Worm (Caenorhabditis elegans) whole organism, L2 larva: Measurements from ENCODE around the gene cuc-1.

Experiments used
- C34F6.9 ChIP-seq: fragments of 150-350 bp; optimal IDR thresholded peaks from 2 replicates; lab custom pipeline; 2014; ENCODE audit warnings: missing biosample characterization, missing genetic modification characterization
- F13H6.1 ChIP-seq: sonication (generic microtip); optimal IDR thresholded peaks from 2 replicates; lab custom pipeline; 2016; ENCODE audit warnings: missing genetic modification characterization, missing compliant biosample characterization
- R02D3.7 ChIP-seq: fragments of 150-350 bp; optimal IDR thresholded peaks from 2 replicates; lab custom pipeline; 2014; ENCODE audit warnings: missing biosample characterization, missing genetic modification characterization
- Y55F3AM.14 ChIP-seq: fragments of 200-800 bp; sonication (Bioruptor generic); optimal IDR thresholded peaks from 2 replicates; lab custom pipeline; 2018; ENCODE audit warnings: mild to moderate bottlenecking, missing genetic modification characterization, missing compliant biosample characterization
- ZK546.5 ChIP-seq: sonication (generic microtip); optimal IDR thresholded peaks from 2 replicates; lab custom pipeline; 2017; ENCODE audit warnings: missing biosample characterization, missing genetic modification characterization
- alr-1 ChIP-seq: fragments of 150-350 bp; optimal IDR thresholded peaks from 2 replicates; lab custom pipeline; 2014; ENCODE audit warnings: missing biosample characterization, missing genetic modification characterization
- aly-2 ChIP-seq: fragments of 150-350 bp; optimal IDR thresholded peaks from 2 replicates; lab custom pipeline; 2014; ENCODE audit warnings: missing biosample characterization, missing genetic modification characterization
- ama-1 ChIP-seq: fragments of 150-350 bp; optimal IDR thresholded peaks from 2 replicates; lab custom pipeline; 2018; ENCODE audit warnings: inconsistent platforms
- blmp-1 ChIP-seq: sonication (generic microtip); optimal IDR thresholded peaks from 2 replicates; lab custom pipeline; 2017; ENCODE audit warnings: missing genetic modification characterization, mild to moderate bottlenecking, missing compliant biosample characterization, antibody characterized with exemption, moderate library complexity; ENCODE audit not compliant: insufficient read depth
- ceh-16 ChIP-seq: fragments of 150-350 bp; optimal IDR thresholded peaks from 2 replicates; lab custom pipeline; 2014; ENCODE audit warnings: missing biosample characterization, missing genetic modification characterization
- ceh-82 ChIP-seq: fragments of 150-350 bp; optimal IDR thresholded peaks from 2 replicates; lab custom pipeline; 2014; ENCODE audit warnings: missing biosample characterization, missing genetic modification characterization
- crh-2 ChIP-seq: sonication (generic microtip); optimal IDR thresholded peaks from 2 replicates; lab custom pipeline; 2017; ENCODE audit warnings: missing biosample characterization, missing genetic modification characterization
- dmd-4 ChIP-seq: sonication (generic microtip); optimal IDR thresholded peaks from 2 replicates; lab custom pipeline; 2017; ENCODE audit warnings: missing biosample characterization, missing genetic modification characterization
- egl-27 ChIP-seq: sonication (generic microtip); optimal IDR thresholded peaks from 3 replicates; lab custom pipeline; 2017; ENCODE audit warnings: missing biosample characterization, missing genetic modification reagents, missing genetic modification characterization
- elt-1 ChIP-seq: fragments of 150-350 bp; optimal IDR thresholded peaks from 2 replicates; lab custom pipeline; 2014; ENCODE audit warnings: missing biosample characterization, missing genetic modification characterization
- elt-3 ChIP-seq: sonication (generic microtip); optimal IDR thresholded peaks from 2 replicates; lab custom pipeline; 2017; ENCODE audit warnings: missing biosample characterization, missing genetic modification characterization
- fos-1 ChIP-seq: fragments of 150-350 bp; optimal IDR thresholded peaks from 2 replicates; lab custom pipeline; 2014; ENCODE audit warnings: missing biosample characterization, missing genetic modification characterization
- gmeb-1 ChIP-seq: fragments of 150-350 bp; optimal IDR thresholded peaks from 2 replicates; lab custom pipeline; 2014; ENCODE audit warnings: missing biosample characterization, missing genetic modification characterization
- lin-11 ChIP-seq: fragments of 150-350 bp; sonication (generic microtip); optimal IDR thresholded peaks from 2 replicates; lab custom pipeline; 2014; ENCODE audit warnings: missing biosample characterization, missing genetic modification characterization, inconsistent platforms, mixed read lengths
- lin-13 ChIP-seq: fragments of 150-350 bp; optimal IDR thresholded peaks from 2 replicates; lab custom pipeline; 2014; ENCODE audit warnings: missing biosample characterization, missing genetic modification reagents, missing genetic modification characterization
- lin-39 ChIP-seq: fragments of 150-350 bp; optimal IDR thresholded peaks from 2 replicates; lab custom pipeline; 2014; ENCODE audit warnings: missing biosample characterization, missing genetic modification reagents, missing genetic modification characterization
- lsy-2 ChIP-seq, 2 experiments: fragments of 150-350 bp in 1 of 2; sonication (generic microtip) in 1 of 2; optimal IDR thresholded peaks; 2 replicates each; lab custom pipeline; 2014 to 2017; ENCODE audit warnings: missing biosample characterization in 2 of 2, missing genetic modification characterization in 2 of 2
- mab-5 ChIP-seq: fragments of 150-350 bp; optimal IDR thresholded peaks from 2 replicates; lab custom pipeline; 2014; ENCODE audit warnings: missing biosample characterization, missing genetic modification characterization
- mbf-1 ChIP-seq: sonication (generic microtip); optimal IDR thresholded peaks from 2 replicates; lab custom pipeline; 2017; ENCODE audit warnings: missing biosample characterization, missing genetic modification characterization
- mdl-1 ChIP-seq, 2 experiments: fragments of 150-350 bp in 1 of 2; sonication (generic microtip) in 1 of 2; optimal IDR thresholded peaks; 2 replicates each; lab custom pipeline; 2017; ENCODE audit warnings: missing biosample characterization in 2 of 2, missing genetic modification characterization in 2 of 2
- nhr-10 ChIP-seq: sonication (generic microtip); optimal IDR thresholded peaks from 2 replicates; lab custom pipeline; 2017; ENCODE audit warnings: missing biosample characterization, missing genetic modification characterization
- nhr-11 ChIP-seq: fragments of 150-350 bp; optimal IDR thresholded peaks from 2 replicates; lab custom pipeline; 2014; ENCODE audit warnings: missing biosample characterization, missing genetic modification characterization
- nhr-12 ChIP-seq: fragments of 150-350 bp; optimal IDR thresholded peaks from 2 replicates; lab custom pipeline; 2014; ENCODE audit warnings: missing biosample characterization, missing genetic modification characterization
- nhr-129 ChIP-seq: fragments of 150-350 bp; optimal IDR thresholded peaks from 2 replicates; lab custom pipeline; 2014; ENCODE audit warnings: missing biosample characterization, missing genetic modification characterization
- nhr-21 ChIP-seq: fragments of 150-350 bp; optimal IDR thresholded peaks from 2 replicates; lab custom pipeline; 2014; ENCODE audit warnings: missing biosample characterization, missing genetic modification characterization
- nhr-23 ChIP-seq: fragments of 150-350 bp; optimal IDR thresholded peaks from 2 replicates; lab custom pipeline; 2014; ENCODE audit warnings: missing biosample characterization, missing genetic modification reagents, missing genetic modification characterization
- nhr-237 ChIP-seq: fragments of 150-350 bp; optimal IDR thresholded peaks from 2 replicates; lab custom pipeline; 2014; ENCODE audit warnings: missing biosample characterization, missing genetic modification characterization
- nhr-25 ChIP-seq: fragments of 150-350 bp; sonication (generic microtip); optimal IDR thresholded peaks from 3 replicates; lab custom pipeline; 2014; ENCODE audit warnings: missing biosample characterization, missing genetic modification characterization
- nhr-77 ChIP-seq: fragments of 150-350 bp; optimal IDR thresholded peaks from 2 replicates; lab custom pipeline; 2014; ENCODE audit warnings: missing biosample characterization, missing genetic modification characterization
- peb-1 ChIP-seq: fragments of 150-350 bp; optimal IDR thresholded peaks from 2 replicates; lab custom pipeline; 2014; ENCODE audit warnings: missing biosample characterization, missing genetic modification characterization
- sem-4 ChIP-seq: fragments of 150-350 bp; optimal IDR thresholded peaks from 2 replicates; lab custom pipeline; 2014; ENCODE audit warnings: missing biosample characterization, missing genetic modification reagents, missing genetic modification characterization
- sma-3 ChIP-seq: sonication (generic microtip); optimal IDR thresholded peaks from 2 replicates; lab custom pipeline; 2016; ENCODE audit warnings: missing genetic modification reagents, missing genetic modification characterization, missing compliant biosample characterization
- sma-9 ChIP-seq, 2 experiments: fragments of 150-350 bp in 1 of 2; sonication (generic microtip) in 1 of 2; optimal IDR thresholded peaks; 2 replicates each; lab custom pipeline; 2014 to 2016; ENCODE audit warnings: missing genetic modification characterization in 2 of 2, mild to moderate bottlenecking in 1 of 2, missing biosample characterization in 1 of 2, missing compliant biosample characterization in 1 of 2, missing genetic modification reagents in 1 of 2, moderate library complexity in 1 of 2
- snpc-4 ChIP-seq: fragments of 150-350 bp; optimal IDR thresholded peaks from 2 replicates; lab custom pipeline; 2014; ENCODE audit warnings: missing biosample characterization, missing genetic modification characterization
- unc-39 ChIP-seq: fragments of 150-350 bp; optimal IDR thresholded peaks from 2 replicates; lab custom pipeline; 2014; ENCODE audit warnings: missing biosample characterization, missing genetic modification characterization
- unc-55 ChIP-seq: fragments of 150-350 bp; sonication (generic microtip); optimal IDR thresholded peaks from 3 replicates; lab custom pipeline; 2014; ENCODE audit warnings: missing biosample characterization, missing genetic modification reagents, missing genetic modification characterization
- unc-62 ChIP-seq: fragments of 150-350 bp; optimal IDR thresholded peaks from 2 replicates; lab custom pipeline; 2014; ENCODE audit warnings: missing biosample characterization, missing genetic modification reagents, missing genetic modification characterization
- zag-1 ChIP-seq: fragments of 150-350 bp; optimal IDR thresholded peaks from 2 replicates; lab custom pipeline; 2014; ENCODE audit warnings: missing biosample characterization, missing genetic modification characterization
- ztf-1 ChIP-seq: fragments of 200-800 bp; sonication (Bioruptor generic); conservative IDR thresholded peaks from 2 replicates; pipeline ENCODE4 v1.3.6; 2022; ENCODE audit warnings: missing genetic modification characterization, missing compliant biosample characterization
- ztf-11 ChIP-seq: sonication (generic microtip); optimal IDR thresholded peaks from 2 replicates; lab custom pipeline; 2017; ENCODE audit warnings: missing biosample characterization, missing genetic modification characterization
- ztf-4 ChIP-seq: fragments of 150-350 bp; optimal IDR thresholded peaks from 2 replicates; lab custom pipeline; 2014; ENCODE audit warnings: missing biosample characterization, missing genetic modification characterization

cuc-1 gene

ce11 chrIII:7857142-7857541 lies 3.6 kb downstream of the cuc-1 start, which contains the start of gene tag-307:
tag-307 (minus strand) TSS chrIII:7857242.
- TF ChIP-seq elt-3 (tag; lab: Kevin White, UChicago) (no peak), nhr-11 (no peak), F13H6.1 (tag; lab: Kevin White, UChicago) (no peak), nhr-12 (tag; lab: Kevin White, UChicago) (no peak), lin-11 (tag; lab: Kevin White, UChicago) (no peak), alr-1 (tag; lab: Kevin White, UChicago) (no peak), peb-1 (tag; lab: Kevin White, UChicago) (no peak), lin-13 (GFP tag; lab: Kevin White, UChicago) (no peak), Y55F3AM.14 (no peak), ztf-1 (GFP tag; lab: Robert Waterston, UW) (no peak), ceh-82 (tag; lab: Kevin White, UChicago) (no peak), lin-39 (tag; lab: Kevin White, UChicago) (no peak), nhr-77 (tag; lab: Kevin White, UChicago) (no peak), egl-27 (tag; lab: Kevin White, UChicago) (no peak), ama-1 (lab: Kevin White, UChicago) (no peak)

ce11 chrIII:7855468-7855867 lies 5.3 kb downstream of the cuc-1 start:
- no peak for TF ChIP-seq lin-39 (tag; lab: Kevin White, UChicago)

DNA sequence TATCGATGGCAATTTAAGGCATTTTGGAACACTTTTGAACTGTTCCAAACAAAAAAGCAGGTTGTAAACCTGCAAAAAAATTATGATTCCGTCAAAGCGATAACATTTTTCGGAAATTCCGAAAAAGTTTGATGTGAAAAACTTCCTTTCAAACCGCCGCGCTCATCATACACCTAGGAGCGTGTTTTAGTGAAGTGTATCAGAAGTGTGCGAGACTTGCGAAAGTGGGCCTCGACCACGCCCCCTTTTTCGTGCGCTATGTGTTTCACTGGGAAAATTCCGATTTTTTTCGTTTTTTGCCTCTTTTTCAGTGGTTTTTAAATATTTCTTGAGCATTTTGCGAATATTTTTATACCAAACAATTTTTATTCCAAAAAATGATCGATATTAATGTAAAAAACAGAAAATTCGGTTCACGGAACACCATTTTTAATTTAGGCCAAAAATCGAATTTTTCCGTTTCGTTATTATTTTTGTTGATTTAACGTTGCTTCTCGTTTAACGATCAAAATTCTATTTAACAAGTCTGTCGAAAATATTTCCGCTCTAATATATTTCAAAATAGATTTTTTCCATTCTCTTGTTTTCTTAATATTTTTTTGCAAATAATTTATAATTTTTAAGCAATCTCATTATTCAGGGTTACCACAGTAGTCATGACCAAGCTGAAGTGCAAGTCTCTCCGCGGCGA lies 6.1 kb downstream of the cuc-1 start, which contains the start of gene rpl-35:
rpl-35 (plus strand) TSS at position 641 of the 691 bp plus-strand sequence.
- TF ChIP-seq ceh-82 (tag; lab: Kevin White, UChicago), result peak; percentile 98
- 0 out of 2 replicates have a peak, but pooled peaks have one; percentile 86 for TF ChIP-seq ztf-1 (GFP tag; lab: Robert Waterston, UW)
- peak; percentile 99 for TF ChIP-seq egl-27 (tag; lab: Kevin White, UChicago)
- peak; percentile 100 for TF ChIP-seq sma-3 (GFP tag; lab: Kevin White, UChicago)
- TF ChIP-seq elt-3 (tag; lab: Kevin White, UChicago), result no peak
- TF ChIP-seq aly-2, result no peak
- peak; percentile 96 for TF ChIP-seq unc-62
- peak; percentile 82 for TF ChIP-seq nhr-11
- peak; percentile 93 for TF ChIP-seq snpc-4 (tag; lab: Kevin White, UChicago)
- TF ChIP-seq gmeb-1 (tag; lab: Kevin White, UChicago), result peak; percentile 100
- peak; percentile 100 for TF ChIP-seq sem-4 (tag; lab: Kevin White, UChicago)
- peak; percentile 100 for TF ChIP-seq C34F6.9 (tag; lab: Kevin White, UChicago)
- peak; percentile 71 for TF ChIP-seq dmd-4 (tag; lab: Kevin White, UChicago)
- TF ChIP-seq nhr-77 (tag; lab: Kevin White, UChicago), result peak; percentile 94
- peak; percentile 98 to 99 for TF ChIP-seq lsy-2 (tag; optimal IDR thresholded peaks at IDR 0.05; lab: Kevin White, UChicago)
- peak; percentile 52 for TF ChIP-seq peb-1 (tag; lab: Kevin White, UChicago)
- TF ChIP-seq nhr-12 (tag; lab: Kevin White, UChicago), result peak; percentile 72
- peak; percentile 99 for TF ChIP-seq zag-1 (tag; lab: Kevin White, UChicago)
- TF ChIP-seq fos-1, result peak; percentile 99
- peak; percentile 76 for TF ChIP-seq ztf-11
- peak; percentile 69 for TF ChIP-seq elt-1
- TF ChIP-seq mbf-1, result peak; percentile 66
- peak; percentile 100 for TF ChIP-seq nhr-21 (tag; lab: Kevin White, UChicago)
- peak; percentile 100 for TF ChIP-seq crh-2 (tag; lab: Kevin White, UChicago)
- TF ChIP-seq nhr-129 (tag; lab: Kevin White, UChicago), result peak; percentile 99
- no peak for TF ChIP-seq alr-1 (tag; lab: Kevin White, UChicago)
- peak; percentile 88 for TF ChIP-seq R02D3.7 (tag; lab: Kevin White, UChicago)
- peak; percentile 97 for TF ChIP-seq blmp-1
- TF ChIP-seq mab-5 (tag; lab: Kevin White, UChicago), result peak; percentile 98
- peak; percentile 100 for TF ChIP-seq ceh-16 (tag; lab: Kevin White, UChicago)
- peak; percentile 20 for TF ChIP-seq unc-39 (tag; lab: Kevin White, UChicago)
- TF ChIP-seq nhr-10, result peak; percentile 94
- TF ChIP-seq nhr-23 (tag; lab: Kevin White, UChicago), result peak; percentile 15
- TF ChIP-seq lin-11 (tag; lab: Kevin White, UChicago), result peak; percentile 100
- TF ChIP-seq mdl-1 (tag; optimal IDR thresholded peaks at IDR 0.05; lab: Kevin White, UChicago), result peak; percentile 51 to 96
- peak; percentile 94 for TF ChIP-seq nhr-237 (tag; lab: Kevin White, UChicago)
- TF ChIP-seq ztf-4 (tag; lab: Kevin White, UChicago), result peak; percentile 100
- TF ChIP-seq ZK546.5 (tag; lab: Kevin White, UChicago), result peak; percentile 94
- peak; percentile 90 for TF ChIP-seq lin-39 (tag; lab: Kevin White, UChicago)
- peak; percentile 99 for TF ChIP-seq lin-13 (GFP tag; lab: Kevin White, UChicago)
- TF ChIP-seq nhr-25 (tag; lab: Kevin White, UChicago), result peak; percentile 100
- TF ChIP-seq sma-9 (GFP tag; optimal IDR thresholded peaks at IDR 0.05; lab: Kevin White, UChicago), result peak; percentile 99
- peak; percentile 16 for TF ChIP-seq sma-9 (tag; optimal IDR thresholded peaks at IDR 0.05; lab: Kevin White, UChicago)
- TF ChIP-seq unc-55 (GFP tag; lab: Kevin White, UChicago), result peak; percentile 100
